Fruit fly (Drosophila melanogaster): Measurements from ENCODE around the gene ZAP3.

- TF ChIP-seq Dfd (GFP tag; optimal IDR thresholded peaks at IDR 0.05) (no peak), psq (GFP tag; optimal IDR thresholded peaks at IDR 0.05) (no peak), fru (GFP tag; optimal IDR thresholded peaks at IDR 0.05) (no peak), h (GFP tag; optimal IDR thresholded peaks at IDR 0.05) (no peak)
Measured at dm6 chrX:10045763-10046162, 36.5 kb downstream of the ZAP3 start.
